Worm (Caenorhabditis elegans) whole organism, L4 larva: ENCODE data around the gene T05H4.4.

Experiments
- ama-1 ChIP-seq: fragments of 150-350 bp; optimal IDR thresholded peaks from 2 replicates; lab custom pipeline; 2014; ENCODE audit warnings: inconsistent platforms, mixed read lengths
- daf-8 ChIP-seq: fragments of 200-800 bp; sonication (Bioruptor generic); IDR thresholded peaks from 2 replicates; pipeline ENCODE4 v1.3.6; 2022; ENCODE audit warnings: missing genetic modification characterization, missing compliant biosample characterization
- fkh-10 ChIP-seq: fragments of 150-350 bp; optimal IDR thresholded peaks from 2 replicates; lab custom pipeline; 2014; ENCODE audit warnings: missing biosample characterization, missing genetic modification reagents, missing genetic modification characterization
- nhr-237 ChIP-seq: sonication (generic microtip); optimal IDR thresholded peaks from 2 replicates; lab custom pipeline; 2017; ENCODE audit warnings: missing biosample characterization, missing genetic modification characterization
- pha-4 ChIP-seq, 2 experiments: fragments of 150-350 bp in 1 of 2; fragments of 200-800 bp in 1 of 2; sonication (Bioruptor generic) in 1 of 2; IDR thresholded peaks in 1 of 2; optimal IDR thresholded peaks in 1 of 2; 2 replicates each; pipeline versions ENCODE4 v1.3.6 to Lab custom; 2014 to 2022; ENCODE audit warnings: missing genetic modification characterization in 2 of 2, missing genetic modification reagents in 2 of 2, missing biosample characterization in 1 of 2, missing compliant biosample characterization in 1 of 2
- pqm-1 ChIP-seq: sonication (generic microtip); optimal IDR thresholded peaks from 2 replicates; lab custom pipeline; 2017; ENCODE audit warnings: missing biosample characterization, missing genetic modification characterization
- snpc-4 ChIP-seq: fragments of 150-350 bp; optimal IDR thresholded peaks from 2 replicates; lab custom pipeline; 2014; ENCODE audit warnings: missing biosample characterization, missing genetic modification characterization
- ztf-11 ChIP-seq: fragments of 150-350 bp; optimal IDR thresholded peaks from 2 replicates; lab custom pipeline; 2014; ENCODE audit warnings: missing biosample characterization, missing genetic modification characterization

DNA sequence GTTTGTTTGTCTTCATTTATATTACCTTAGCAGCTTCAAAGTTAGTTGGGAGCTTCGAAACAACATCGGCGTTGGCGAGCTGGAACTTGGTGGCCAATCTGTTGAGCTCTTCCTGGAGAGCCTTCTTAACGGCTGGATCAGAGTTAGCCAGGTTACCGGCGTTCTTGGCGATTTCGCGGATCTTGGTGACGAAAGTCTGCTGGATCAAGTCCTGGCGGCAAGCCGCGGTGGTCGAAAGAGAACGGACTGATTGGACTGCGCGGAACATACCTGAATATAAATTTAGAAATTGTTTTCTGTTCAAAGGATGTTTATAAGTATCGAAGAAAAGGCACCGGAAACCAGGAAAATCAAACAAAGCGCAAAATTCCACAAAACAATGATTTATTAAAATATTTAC is 11.9 kb upstream of the T05H4.4 start, which contains the start of gene atp-4:
- TF ChIP-seq ztf-11 (tag; lab: Kevin White, UChicago) (no peak), ama-1 (peak; percentile 87), fkh-10 (GFP tag; lab: Kevin White, UChicago) (no peak), snpc-4 (no peak), daf-8 (GFP tag; lab: Robert Waterston, UW) (no peak), nhr-237 (no peak), pqm-1 (no peak), pha-4 (GFP tag; IDR thresholded peaks at IDR 0.05; lab: Robert Waterston, UW) (no peak), pha-4 (tag; optimal IDR thresholded peaks at IDR 0.05; lab: Kevin White, UChicago) (no peak)
